Worm (Caenorhabditis elegans) whole organism, L4 larva: ENCODE measurements around the gene srg-36.

Experiments
- Y75B8A.6 ChIP-seq: fragments of 200-800 bp; sonication (Bioruptor generic); IDR thresholded peaks from 2 replicates; pipeline ENCODE4 v1.3.6; 2022; ENCODE audit warnings: missing genetic modification reagents, missing genetic modification characterization, missing compliant biosample characterization
- ama-1 ChIP-seq: fragments of 150-350 bp; optimal IDR thresholded peaks from 2 replicates; lab custom pipeline; 2014; ENCODE audit warnings: inconsistent platforms, mixed read lengths
- mdl-1 ChIP-seq, 2 experiments: fragments of 150-350 bp in 1 of 2; sonication (generic microtip) in 1 of 2; optimal IDR thresholded peaks; 2 replicates each; lab custom pipeline; 2014 to 2017; ENCODE audit warnings: missing biosample characterization in 2 of 2, missing genetic modification characterization in 2 of 2
- nhr-10 ChIP-seq: fragments of 150-350 bp; optimal IDR thresholded peaks from 2 replicates; lab custom pipeline; 2014; ENCODE audit warnings: missing biosample characterization, missing genetic modification characterization
- nhr-25 ChIP-seq: sonication (generic microtip); optimal IDR thresholded peaks from 2 replicates; lab custom pipeline; 2017; ENCODE audit warnings: missing genetic modification characterization, mild to moderate bottlenecking, missing compliant biosample characterization, antibody characterized with exemption, moderate library complexity, borderline replicate concordance; ENCODE audit not compliant: insufficient read depth
- pqm-1 ChIP-seq: sonication (generic microtip); optimal IDR thresholded peaks from 2 replicates; lab custom pipeline; 2017; ENCODE audit warnings: missing biosample characterization, missing genetic modification characterization
- skn-1 ChIP-seq: fragments of 150-350 bp; optimal IDR thresholded peaks from 2 replicates; lab custom pipeline; 2014; ENCODE audit warnings: missing biosample characterization, missing genetic modification characterization
- snpc-4 ChIP-seq: fragments of 150-350 bp; optimal IDR thresholded peaks from 2 replicates; lab custom pipeline; 2014; ENCODE audit warnings: missing biosample characterization, missing genetic modification characterization
- unc-130 ChIP-seq: sonication (generic microtip); optimal IDR thresholded peaks from 2 replicates; lab custom pipeline; 2016; ENCODE audit warnings: missing genetic modification reagents, missing genetic modification characterization, missing compliant biosample characterization

ce11 chrX:14206321-14206720 is 27.9 kb downstream of the srg-36 start:
- no peak for TF ChIP-seq snpc-4 (tag; lab: Kevin White, UChicago)
- no peak for TF ChIP-seq unc-130 (GFP tag; lab: Kevin White, UChicago)
- no peak for TF ChIP-seq nhr-25 (tag; lab: Kevin White, UChicago)
- no peak for TF ChIP-seq ama-1 (lab: Kevin White, UChicago)
- no peak for TF ChIP-seq mdl-1 (tag; optimal IDR thresholded peaks at IDR 0.05; lab: Kevin White, UChicago)
- TF ChIP-seq Y75B8A.6 = no peak
- TF ChIP-seq nhr-10 (tag; lab: Kevin White, UChicago) = no peak
- peak; percentile 64 for TF ChIP-seq pqm-1 (tag; lab: Kevin White, UChicago)
- TF ChIP-seq skn-1 (tag; lab: Kevin White, UChicago) = no peak
